Fruit fly (Drosophila melanogaster): ENCODE data around the gene CG46466.

Gene CG46466

dm6 chr4:703992-704690 is 41.2 kb upstream of the CG46466 start (continued):
- peak in 1 of 2 experiments; percentile 19 for TF ChIP-seq pan (optimal IDR thresholded peaks at IDR 0.05)
- TF ChIP-seq pan (GFP tag; optimal IDR thresholded peaks at IDR 0.05 in 1 of 2, IDR thresholded peaks at IDR 0.05 in 1 of 2): peak in 1 of 2 experiments; percentile 92
- TF ChIP-seq bbx (GFP tag; IDR thresholded peaks at IDR 0.05; ENCODE audit: partially characterized antibody): 0 out of 2 replicates have a peak, but pooled peaks have one; percentile 42
- TF ChIP-seq Aef1 (GFP tag; IDR thresholded peaks at IDR 0.05): no peak
- no peak for TF ChIP-seq croc (GFP tag; conservative IDR thresholded peaks at IDR 0.05)
- TF ChIP-seq Med (GFP tag): peak; percentile 27
- peak; percentile 52; the same call in 1 of the 2 replicates for TF ChIP-seq seq (GFP tag; IDR thresholded peaks at IDR 0.05)
- TF ChIP-seq ERR (GFP tag; optimal IDR thresholded peaks at IDR 0.05): no peak
- no peak for TF ChIP-seq CG3281 (GFP tag; optimal IDR thresholded peaks at IDR 0.05)
- no peak for TF ChIP-seq da (GFP tag; optimal IDR thresholded peaks at IDR 0.05)

dm6 chr4:702806-703301 is 39.9 kb upstream of the CG46466 start:
- TF ChIP-seq eyg (GFP tag; optimal IDR thresholded peaks at IDR 0.05) (no peak), CG10431 (GFP tag; optimal IDR thresholded peaks at IDR 0.05) (peak; percentile 97), pros (GFP tag; optimal IDR thresholded peaks at IDR 0.05) (peak; percentile 31), Sry-β (GFP tag; optimal IDR thresholded peaks at IDR 0.05) (no peak), sens (GFP tag) (peak; percentile 9), jigr1 (GFP tag; IDR thresholded peaks at IDR 0.05) (no peak), Med (GFP tag) (peak; percentile 44), Nf-YC (tag; optimal IDR thresholded peaks at IDR 0.05) (peak; percentile 12), Nf-YB (GFP tag; optimal IDR thresholded peaks at IDR 0.05) (peak; percentile 18), Hey (tag; optimal IDR thresholded peaks at IDR 0.05) (peak; percentile 93), jing (GFP tag; optimal IDR thresholded peaks at IDR 0.05) (peak; percentile 3)

DNA sequence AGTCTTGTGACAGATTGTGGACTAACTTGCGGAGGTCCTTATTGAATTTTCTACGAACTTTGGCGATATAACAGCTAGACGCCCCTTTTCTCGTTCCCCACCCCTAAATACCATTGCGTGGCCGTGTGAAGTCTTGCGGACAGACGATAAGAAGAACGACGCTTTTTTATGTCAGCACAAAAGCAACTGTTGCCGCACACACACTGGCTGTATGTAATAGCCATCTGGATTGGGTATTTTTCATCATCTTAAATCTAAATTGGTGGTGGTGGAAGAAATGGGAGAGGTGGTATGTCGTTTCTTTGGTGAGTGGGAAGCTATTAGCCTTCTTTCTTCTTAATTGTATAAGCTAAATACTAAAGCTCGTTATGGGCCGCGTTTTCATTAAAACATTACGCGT is 39.0 kb upstream of the CG46466 start:
- TF ChIP-seq CG10959 (GFP tag; IDR thresholded peaks at IDR 0.05) (no peak), Nf-YC (tag; optimal IDR thresholded peaks at IDR 0.05) (peak; percentile 50), CG10209 (GFP tag; optimal IDR thresholded peaks at IDR 0.05) (no peak), CG2199 (GFP tag; IDR thresholded peaks at IDR 0.05) (0 out of 3 replicates have a peak, but pooled peaks have one; percentile 63), slou (GFP tag; optimal IDR thresholded peaks at IDR 0.05) (no peak), Ets65A (GFP tag) (peak; percentile 48), disco-r (GFP tag; optimal IDR thresholded peaks at IDR 0.05) (no peak), CG7963 (GFP tag; IDR thresholded peaks at IDR 0.05; ENCODE audit: partially characterized antibody) (no peak), Nf-YB (GFP tag; optimal IDR thresholded peaks at IDR 0.05) (peak; percentile 45)

- TF ChIP-seq cad (GFP tag; optimal IDR thresholded peaks at IDR 0.05) (no peak), CG6791 (GFP tag; IDR thresholded peaks at IDR 0.05; ENCODE audit: partially characterized antibody) (0 out of 3 replicates have a peak, but pooled peaks have one; percentile 12), trem (tag; optimal IDR thresholded peaks at IDR 0.05) (peak; percentile 71), twi (tag; optimal IDR thresholded peaks at IDR 0.05) (peak; percentile 30), Xbp1 (GFP tag; optimal IDR thresholded peaks at IDR 0.05) (no peak), eve (GFP tag; optimal IDR thresholded peaks at IDR 0.05) (no peak), CG9797 (GFP tag; optimal IDR thresholded peaks at IDR 0.05) (no peak), pfk (GFP tag; optimal IDR thresholded peaks at IDR 0.05) (no peak), CG18599 (GFP tag; optimal IDR thresholded peaks at IDR 0.05) (no peak), CG2875 (GFP tag; optimal IDR thresholded peaks at IDR 0.05) (no peak), sna (GFP tag; IDR thresholded peaks at IDR 0.05; ENCODE audit: partially characterized antibody) (peak; percentile 49), CG17359 (tag; optimal IDR thresholded peaks at IDR 0.05) (peak; percentile 1), sens (GFP tag) (peak; percentile 76), ems (GFP tag; optimal IDR thresholded peaks at IDR 0.05) (no peak), CG8290 (GFP tag; optimal IDR thresholded peaks at IDR 0.05) (peak; percentile 40), CG8290 (tag; optimal IDR thresholded peaks at IDR 0.05) (peak in 1 of 2 experiments; percentile 81), CG3847 (GFP tag; IDR thresholded peaks at IDR 0.05) (no peak), psq (GFP tag; optimal IDR thresholded peaks at IDR 0.05) (no peak), CG2202 (tag; optimal IDR thresholded peaks at IDR 0.05) (peak; percentile 9), onecut (GFP tag; IDR thresholded peaks at IDR 0.05) (peak; percentile 88)
These were observed 34.5 kb upstream of the CG46466 start, which contains the start of gene ey for dm6 chr4:697463-697862. ey (plus strand) TSS chr4:697689.

All from whole organism, embryonic.